Worm (Caenorhabditis elegans) whole organism, L4 larva: ENCODE measurements around the gene frl-1.
A peak's percentile ranks its signal among the peaks of the same experiment; 100 is the strongest.

Source experiments
- D1046.2 ChIP-seq: fragments of 200-800 bp; sonication (Bioruptor generic); IDR thresholded peaks from 2 replicates; pipeline ENCODE4 v1.3.6; 2022; ENCODE audit warnings: missing genetic modification characterization, missing compliant biosample characterization
- F49E8.2 ChIP-seq: sonication (generic microtip); optimal IDR thresholded peaks from 2 replicates; lab custom pipeline; 2016; ENCODE audit warnings: missing compliant biosample characterization, mild to moderate bottlenecking, missing genetic modification characterization, borderline replicate concordance
- T26A8.4 ChIP-seq: fragments of 200-800 bp; sonication (Bioruptor generic); IDR thresholded peaks from 2 replicates; pipeline ENCODE4 v1.3.6; 2022; ENCODE audit warnings: missing genetic modification characterization, missing compliant biosample characterization
- arid-1 ChIP-seq: fragments of 200-800 bp; sonication (Bioruptor generic); conservative IDR thresholded peaks from 2 replicates; pipeline ENCODE4 v1.3.6; 2022; ENCODE audit warnings: missing genetic modification reagents, missing genetic modification characterization, missing compliant biosample characterization
- ceh-28 ChIP-seq: fragments of 150-350 bp; optimal IDR thresholded peaks from 2 replicates; lab custom pipeline; 2014; ENCODE audit warnings: missing biosample characterization, missing genetic modification reagents, missing genetic modification characterization
- cey-2 ChIP-seq: sonication (generic microtip); optimal IDR thresholded peaks from 3 replicates; lab custom pipeline; 2017; ENCODE audit warnings: missing genetic modification characterization, mild to moderate bottlenecking, missing compliant biosample characterization, antibody characterized with exemption, borderline replicate concordance; ENCODE audit not compliant: insufficient read depth
- daf-16 ChIP-seq, 3 experiments: sonication (generic microtip); optimal IDR thresholded peaks; 2 replicates each; lab custom pipeline; 2016 to 2017; ENCODE audit warnings: missing genetic modification characterization in 3 of 3, missing genetic modification reagents in 3 of 3, mild to moderate bottlenecking in 2 of 3, missing compliant biosample characterization in 2 of 3, missing biosample characterization in 1 of 3, moderate library complexity in 1 of 3
- dmd-6 ChIP-seq: fragments of 200-800 bp; sonication (Bioruptor generic); IDR thresholded peaks from 2 replicates; pipeline ENCODE4 v1.3.6; 2022; ENCODE audit warnings: missing genetic modification reagents, missing genetic modification characterization, missing compliant biosample characterization
- dmd-9 ChIP-seq: fragments of 200-800 bp; sonication (Bioruptor generic); IDR thresholded peaks from 2 replicates; pipeline ENCODE4 v1.3.6; 2022; ENCODE audit warnings: missing genetic modification reagents, missing genetic modification characterization, missing compliant biosample characterization
- duxl-1 ChIP-seq: sonication (generic microtip); optimal IDR thresholded peaks from 2 replicates; lab custom pipeline; 2016; ENCODE audit warnings: mild to moderate bottlenecking, missing genetic modification characterization, moderate library complexity, missing compliant biosample characterization; ENCODE audit not compliant: poor library complexity
- dve-1 ChIP-seq: sonication (generic microtip); optimal IDR thresholded peaks from 2 replicates; lab custom pipeline; 2017; ENCODE audit warnings: antibody characterized with exemption, mild to moderate bottlenecking, missing genetic modification characterization, missing compliant biosample characterization; ENCODE audit not compliant: insufficient read depth
- hif-1 ChIP-seq, 2 experiments: sonication (generic microtip); optimal IDR thresholded peaks; 2 replicates each; lab custom pipeline; 2016 to 2017; ENCODE audit warnings: missing compliant biosample characterization in 2 of 2, missing genetic modification characterization in 2 of 2, missing genetic modification reagents in 2 of 2, missing genotype in 2 of 2, mild to moderate bottlenecking in 1 of 2
- hlh-11 ChIP-seq: fragments of 200-800 bp; sonication (Bioruptor generic); optimal IDR thresholded peaks from 2 replicates; lab custom pipeline; 2018; ENCODE audit warnings: mild to moderate bottlenecking, missing genetic modification characterization, missing compliant biosample characterization
- hlh-30 ChIP-seq: sonication (generic microtip); optimal IDR thresholded peaks from 2 replicates; lab custom pipeline; 2017; ENCODE audit warnings: antibody characterized with exemption, mild to moderate bottlenecking, missing genetic modification characterization, missing compliant biosample characterization; ENCODE audit not compliant: insufficient read depth
- hmg-1.1 ChIP-seq: fragments of 200-800 bp; sonication (Bioruptor generic); IDR thresholded peaks from 2 replicates; pipeline ENCODE4 v1.3.6; 2022; ENCODE audit warnings: missing genetic modification reagents, missing genetic modification characterization, missing compliant biosample characterization
- lin-13 ChIP-seq: fragments of 150-350 bp; optimal IDR thresholded peaks from 2 replicates; lab custom pipeline; 2014; ENCODE audit warnings: missing biosample characterization, missing genetic modification reagents, missing genetic modification characterization
- lin-15B ChIP-seq: fragments of 150-350 bp; sonication (generic microtip); optimal IDR thresholded peaks from 3 replicates; lab custom pipeline; 2014; ENCODE audit warnings: missing biosample characterization, missing genetic modification characterization
- lin-39 ChIP-seq: fragments of 150-350 bp; optimal IDR thresholded peaks from 2 replicates; lab custom pipeline; 2014; ENCODE audit warnings: missing biosample characterization, missing genetic modification reagents, missing genetic modification characterization
- lsy-2 ChIP-seq, 2 experiments: fragments of 150-350 bp in 1 of 2; sonication (generic microtip) in 1 of 2; optimal IDR thresholded peaks; 2 replicates each; lab custom pipeline; 2014 to 2017; ENCODE audit warnings: missing biosample characterization in 2 of 2, missing genetic modification characterization in 2 of 2
- mep-1 ChIP-seq: fragments of 150-350 bp; sonication (generic microtip); optimal IDR thresholded peaks from 3 replicates; lab custom pipeline; 2014; ENCODE audit warnings: missing biosample characterization, missing genetic modification characterization
- mes-2 ChIP-seq: sonication (generic microtip); optimal IDR thresholded peaks from 2 replicates; lab custom pipeline; 2016; ENCODE audit warnings: missing genotype, mild to moderate bottlenecking, missing genetic modification characterization, missing compliant biosample characterization; ENCODE audit not compliant: poor library complexity, severe bottlenecking
- mxl-3 ChIP-seq: fragments of 200-800 bp; sonication (Bioruptor generic); optimal IDR thresholded peaks from 2 replicates; lab custom pipeline; 2018; ENCODE audit warnings: mild to moderate bottlenecking, missing genetic modification characterization, missing compliant biosample characterization
- nhr-25 ChIP-seq: sonication (generic microtip); optimal IDR thresholded peaks from 2 replicates; lab custom pipeline; 2017; ENCODE audit warnings: missing genetic modification characterization, mild to moderate bottlenecking, missing compliant biosample characterization, antibody characterized with exemption, moderate library complexity, borderline replicate concordance; ENCODE audit not compliant: insufficient read depth
- nhr-28 ChIP-seq: fragments of 150-350 bp; optimal IDR thresholded peaks from 2 replicates; lab custom pipeline; 2014; ENCODE audit warnings: missing biosample characterization, missing genetic modification characterization
- nhr-48 ChIP-seq: sonication (generic microtip); optimal IDR thresholded peaks from 2 replicates; lab custom pipeline; 2016; ENCODE audit warnings: mild to moderate bottlenecking, missing genetic modification characterization, missing compliant biosample characterization
- nhr-6 ChIP-seq: fragments of 150-350 bp; optimal IDR thresholded peaks from 2 replicates; lab custom pipeline; 2014; ENCODE audit warnings: missing biosample characterization, missing genetic modification characterization
- nhr-77 ChIP-seq: fragments of 150-350 bp; optimal IDR thresholded peaks from 2 replicates; lab custom pipeline; 2014; ENCODE audit warnings: missing biosample characterization, missing genetic modification characterization
- php-3 ChIP-seq: fragments of 200-800 bp; sonication (Bioruptor generic); IDR thresholded peaks from 2 replicates; pipeline ENCODE4 v1.3.6; 2022; ENCODE audit warnings: missing genetic modification reagents, missing genetic modification characterization, missing compliant biosample characterization
- pqm-1 ChIP-seq: sonication (generic microtip); optimal IDR thresholded peaks from 2 replicates; lab custom pipeline; 2017; ENCODE audit warnings: missing biosample characterization, missing genetic modification characterization
- saeg-2 ChIP-seq: fragments of 200-800 bp; sonication (Bioruptor generic); IDR thresholded peaks from 2 replicates; pipeline ENCODE4 v1.3.6; 2022; ENCODE audit warnings: missing genetic modification reagents, missing genetic modification characterization, missing compliant biosample characterization
- set-16 ChIP-seq: fragments of 200-800 bp; sonication (Bioruptor generic); IDR thresholded peaks from 2 replicates; pipeline ENCODE4 v1.3.6; 2022; ENCODE audit warnings: missing genetic modification reagents, missing genetic modification characterization, missing compliant biosample characterization
- unc-62 ChIP-seq, 3 experiments: fragments of 150-350 bp in 1 of 3; sonication (generic microtip); optimal IDR thresholded peaks in 2 of 3; peaks in 1 of 3; 1 replicate in 1 of 3; 2 replicates in 2 of 3; lab custom pipeline; 2014 to 2017; ENCODE audit warnings: missing biosample characterization in 3 of 3, missing genetic modification characterization in 3 of 3, missing genetic modification reagents in 3 of 3, missing genotype in 1 of 3
- zfp-2 ChIP-seq: sonication (generic microtip); optimal IDR thresholded peaks from 2 replicates; lab custom pipeline; 2016; ENCODE audit warnings: mild to moderate bottlenecking, missing genetic modification characterization, missing compliant biosample characterization
- zip-11 ChIP-seq: fragments of 200-800 bp; sonication (Bioruptor generic); IDR thresholded peaks from 2 replicates; pipeline ENCODE4 v1.3.6; 2022; ENCODE audit warnings: missing genetic modification characterization, missing compliant biosample characterization
- ztf-11 ChIP-seq: fragments of 150-350 bp; optimal IDR thresholded peaks from 2 replicates; lab custom pipeline; 2014; ENCODE audit warnings: missing biosample characterization, missing genetic modification characterization
- ztf-7 ChIP-seq: fragments of 150-350 bp; optimal IDR thresholded peaks from 2 replicates; lab custom pipeline; 2014; ENCODE audit warnings: missing biosample characterization, missing genetic modification characterization

The frl-1 gene

ce11 chrIII:2151480-2151995 is 27.6 kb downstream of the frl-1 start, which contains the start of gene gcn-1 (continued):
- TF ChIP-seq duxl-1 (tag; lab: Kevin White, UChicago) (peak; percentile 73), unc-62 (GFP tag; optimal IDR thresholded peaks at IDR 0.05 in 1 of 2; lab: Kevin White, UChicago) (peak in 1 of 2 experiments; percentile 82), unc-62 (tag; optimal IDR thresholded peaks at IDR 0.05; lab: Kevin White, UChicago) (no peak), hif-1 (tag; optimal IDR thresholded peaks at IDR 0.05; lab: Kevin White, UChicago) (peak in 1 of 2 experiments; percentile 16), dve-1 (tag; lab: Kevin White, UChicago) (peak; percentile 57), zip-11 (no peak), arid-1 (GFP tag; lab: Robert Waterston, UW) (peak; percentile 85), ztf-7 (tag; lab: Kevin White, UChicago) (no peak), saeg-2 (no peak), hlh-30 (tag; lab: Kevin White, UChicago) (peak; percentile 63), dmd-6 (GFP tag; lab: Robert Waterston, UW) (no peak), T26A8.4 (GFP tag; lab: Robert Waterston, UW) (peak; percentile 29; the same call in 1 of the 2 replicates), lin-39 (tag; lab: Kevin White, UChicago) (no peak), mep-1 (tag; lab: Kevin White, UChicago) (peak; percentile 64)

ce11 chrIII:2159152-2159551 is 35.2 kb downstream of the frl-1 start:
- TF ChIP-seq mep-1 (tag; lab: Kevin White, UChicago) (peak; percentile 9), nhr-6 (tag; lab: Kevin White, UChicago) (peak; percentile 6), zfp-2 (no peak), unc-62 (GFP tag; optimal IDR thresholded peaks at IDR 0.05 in 1 of 2; lab: Kevin White, UChicago) (peak in 1 of 2 experiments; percentile 77), unc-62 (tag; optimal IDR thresholded peaks at IDR 0.05; lab: Kevin White, UChicago) (no peak), mes-2 (tag; lab: Kevin White, UChicago) (peak; percentile 34), hlh-30 (tag; lab: Kevin White, UChicago) (peak; percentile 22), hlh-11 (tag; lab: Kevin White, UChicago) (peak; percentile 37), dve-1 (tag; lab: Kevin White, UChicago) (no peak)
- TF ChIP-seq, all 104 proteins: peak for 6

ce11 chrIII:2169445-2169844 is 45.5 kb downstream of the frl-1 start:
- TF ChIP-seq ztf-11 (tag; lab: Kevin White, UChicago): no peak
- TF ChIP-seq unc-62 (GFP tag; optimal IDR thresholded peaks at IDR 0.05 in 1 of 2; lab: Kevin White, UChicago): no peak
- no peak for TF ChIP-seq unc-62 (tag; optimal IDR thresholded peaks at IDR 0.05; lab: Kevin White, UChicago)
- TF ChIP-seq nhr-28 (tag; lab: Kevin White, UChicago): peak; percentile 83
- TF ChIP-seq nhr-25 (tag; lab: Kevin White, UChicago): peak; percentile 16
- TF ChIP-seq nhr-48 (tag; lab: Kevin White, UChicago): no peak
- no peak for TF ChIP-seq F49E8.2
- peak; percentile 66 for TF ChIP-seq pqm-1 (tag; lab: Kevin White, UChicago)
- TF ChIP-seq mxl-3 (GFP tag; lab: Kevin White, UChicago): peak; percentile 50
- TF ChIP-seq dve-1 (tag; lab: Kevin White, UChicago): peak; percentile 67
- no peak for TF ChIP-seq lin-39 (tag; lab: Kevin White, UChicago)
- peak; percentile 16 for TF ChIP-seq hlh-30 (tag; lab: Kevin White, UChicago)
- peak; percentile 51 for TF ChIP-seq mep-1 (tag; lab: Kevin White, UChicago)
- TF ChIP-seq nhr-77 (tag; lab: Kevin White, UChicago): peak; percentile 33
- no peak for TF ChIP-seq D1046.2 (GFP tag; lab: Robert Waterston, UW)
- peak; percentile 35; the same call in 1 of the 2 replicates for TF ChIP-seq dmd-6 (GFP tag; lab: Robert Waterston, UW)
- TF ChIP-seq mes-2 (tag; lab: Kevin White, UChicago): peak; percentile 28
- peak; percentile 37 for TF ChIP-seq hlh-11 (tag; lab: Kevin White, UChicago)
- TF ChIP-seq set-16 (GFP tag; lab: Robert Waterston, UW): no peak
- no peak for TF ChIP-seq php-3 (GFP tag; lab: Robert Waterston, UW)
- TF ChIP-seq lin-13: peak; percentile 45
- TF ChIP-seq daf-16 (GFP tag; optimal IDR thresholded peaks at IDR 0.05; lab: Kevin White, UChicago): no peak
- peak; percentile 37 for TF ChIP-seq daf-16 (tag; optimal IDR thresholded peaks at IDR 0.05; lab: Kevin White, UChicago)
- TF ChIP-seq hif-1 (tag; optimal IDR thresholded peaks at IDR 0.05; lab: Kevin White, UChicago): no peak
- TF ChIP-seq zfp-2: no peak
- TF ChIP-seq lsy-2 (tag; optimal IDR thresholded peaks at IDR 0.05; lab: Kevin White, UChicago): peak in 1 of 2 experiments; percentile 45
- TF ChIP-seq cey-2: peak; percentile 37
- no peak for TF ChIP-seq hmg-1.1
- TF ChIP-seq lin-15B (tag; lab: Kevin White, UChicago): no peak
- TF ChIP-seq ceh-28: no peak
- TF ChIP-seq dmd-9 (GFP tag; lab: Robert Waterston, UW): no peak
